Worm (Caenorhabditis elegans) whole organism, L3 larva: ENCODE data around the gene F42F12.3.
"Not testable (repeated sequence)": the region's sequence is repeated elsewhere in the genome, so short reads cannot be mapped to it uniquely, and the experiment has no call there.

Source experiments
- elt-3 ChIP-seq, 3 experiments: fragments of 150-350 bp in 1 of 3; sonication (generic microtip) in 2 of 3; optimal IDR thresholded peaks; 2 replicates in 2 of 3; 4 replicates in 1 of 3; lab custom pipeline; 2014 to 2017; ENCODE audit warnings: missing biosample characterization in 3 of 3, missing genetic modification characterization in 3 of 3
- mdl-1 ChIP-seq: fragments of 150-350 bp; optimal IDR thresholded peaks from 2 replicates; lab custom pipeline; 2014; ENCODE audit warnings: missing biosample characterization, missing genetic modification characterization
- pqm-1 ChIP-seq: fragments of 150-350 bp; optimal IDR thresholded peaks from 2 replicates; lab custom pipeline; 2017; ENCODE audit warnings: missing biosample characterization, missing genetic modification characterization, inconsistent platforms
- snpc-4 ChIP-seq: fragments of 150-350 bp; optimal IDR thresholded peaks from 2 replicates; lab custom pipeline; 2014; ENCODE audit warnings: missing biosample characterization, missing genetic modification characterization
- ztf-11 ChIP-seq: fragments of 150-350 bp; optimal IDR thresholded peaks from 2 replicates; lab custom pipeline; 2014; ENCODE audit warnings: missing biosample characterization, missing genetic modification characterization

DNA sequence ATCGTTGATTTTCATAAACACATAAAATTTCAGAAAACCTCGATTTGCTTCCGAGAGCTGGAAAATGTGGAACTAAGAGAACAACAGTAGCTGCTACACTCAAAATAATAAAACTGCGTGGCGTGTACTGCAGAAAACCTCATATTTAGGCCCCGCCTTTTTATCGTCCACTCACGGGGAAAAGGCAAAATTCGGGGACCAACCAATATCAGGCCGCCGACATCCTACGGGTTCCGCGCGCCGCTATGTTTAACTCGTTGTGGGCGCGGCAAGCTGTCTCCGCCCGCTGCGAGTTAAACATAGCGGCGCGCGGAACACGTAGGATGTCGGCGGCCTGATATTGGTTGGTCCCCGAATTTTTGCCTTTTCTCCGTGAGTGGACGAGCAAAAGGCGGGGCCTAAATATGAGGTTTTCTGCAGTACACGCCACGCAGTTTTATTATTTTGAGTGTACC, 42.3 kb upstream of the F42F12.3 start, which contains the start of gene F17A2.16:
- TF ChIP-seq mdl-1 (tag; lab: Kevin White, UChicago); ztf-11 (tag; lab: Kevin White, UChicago); snpc-4; elt-3 (tag; optimal IDR thresholded peaks at IDR 0.05; lab: Kevin White, UChicago); pqm-1 (tag; lab: Kevin White, UChicago): not testable (repeated sequence)
